Fruit fly (Drosophila melanogaster) whole organism, wandering third instar larva: Measurements from ENCODE around the gene CG11714.

ENCODE experiments used
- Abd-B ChIP-seq: fragments of >200 bp; optimal IDR thresholded peaks from 2 replicates; lab custom pipeline; 2017; ENCODE audit warnings: missing biosample characterization, missing genetic modification characterization
- CG32264 ChIP-seq: fragments of 200-800 bp; sonication (Bioruptor generic); optimal IDR thresholded peaks from 2 replicates; lab custom pipeline; 2016; ENCODE audit warnings: missing biosample characterization, missing genetic modification characterization
- CG9705 ChIP-seq: fragments of 200-800 bp; sonication (Bioruptor generic); optimal IDR thresholded peaks from 2 replicates; lab custom pipeline; 2018; ENCODE audit warnings: missing biosample characterization, mild to moderate bottlenecking, missing genetic modification characterization
- CrebA ChIP-seq: fragments of 200-800 bp; sonication (Bioruptor generic); optimal IDR thresholded peaks from 2 replicates; lab custom pipeline; 2016; ENCODE audit warnings: missing biosample characterization, mild to moderate bottlenecking, missing genetic modification characterization, borderline replicate concordance
- Dfd ChIP-seq: fragments of >200 bp; optimal IDR thresholded peaks from 2 replicates; lab custom pipeline; 2017; ENCODE audit warnings: missing biosample characterization, missing genetic modification characterization
- Dif ChIP-seq: fragments of 200-275, 200-300 bp; sonication (Bioruptor generic); optimal IDR thresholded peaks from 2 replicates; lab custom pipeline; 2018; ENCODE audit warnings: missing biosample characterization, missing genetic modification characterization; ENCODE audit not compliant: partially characterized antibody
- GATAd ChIP-seq: sonication (Bioruptor generic); optimal IDR thresholded peaks from 2 replicates; lab custom pipeline; 2016; ENCODE audit warnings: missing biosample characterization, missing genetic modification characterization
- HLH106 ChIP-seq: fragments of 200-800 bp; optimal IDR thresholded peaks from 3 replicates; lab custom pipeline; 2019; ENCODE audit warnings: missing biosample characterization, mild to moderate bottlenecking, missing genetic modification characterization, moderate library complexity
- Hnf4 ChIP-seq: fragments of 200-800 bp; sonication (Bioruptor generic); optimal IDR thresholded peaks from 2 replicates; lab custom pipeline; 2016; ENCODE audit warnings: missing biosample characterization, mild to moderate bottlenecking, missing genetic modification characterization
- Hr83 ChIP-seq: fragments of 200-300 bp; sonication (Bioruptor generic); optimal IDR thresholded peaks from 2 replicates; lab custom pipeline; 2016; ENCODE audit warnings: missing biosample characterization, mild to moderate bottlenecking, missing genetic modification characterization, moderate library complexity; ENCODE audit not compliant: poor library complexity, severe bottlenecking
- Jra ChIP-seq: sonication (Bioruptor generic); optimal IDR thresholded peaks from 2 replicates; lab custom pipeline; 2016; ENCODE audit warnings: missing biosample characterization, missing genetic modification characterization
- Mio ChIP-seq: sonication (Bioruptor generic); optimal IDR thresholded peaks from 2 replicates; lab custom pipeline; 2016; ENCODE audit warnings: missing biosample characterization, missing genetic modification characterization
- N ChIP-seq: fragments of >200 bp; optimal IDR thresholded peaks from 2 replicates; lab custom pipeline; 2018; ENCODE audit warnings: missing biosample characterization, missing external identifiers, missing genetic modification characterization
- OdsH ChIP-seq: fragments of 200-800 bp; sonication (Bioruptor generic); optimal IDR thresholded peaks from 2 replicates; lab custom pipeline; 2016; ENCODE audit warnings: missing biosample characterization, mild to moderate bottlenecking, missing genetic modification characterization
- Rel ChIP-seq, 2 experiments: fragments of 200-800 bp; sonication (Bioruptor generic) in 1 of 2; optimal IDR thresholded peaks; 2 replicates in 1 of 2; 3 replicates in 1 of 2; lab custom pipeline; 2016 to 2019; ENCODE audit warnings: mild to moderate bottlenecking in 2 of 2, missing biosample characterization in 2 of 2, missing genetic modification characterization in 2 of 2, moderate library complexity in 1 of 2
- Sp1 ChIP-seq: fragments of 200-800 bp; sonication (Bioruptor generic); optimal IDR thresholded peaks from 3 replicates; lab custom pipeline; 2019; ENCODE audit warnings: missing biosample characterization, mild to moderate bottlenecking, missing genetic modification characterization, moderate library complexity
- Vsx2 ChIP-seq: fragments of 200-300, 225-300 bp; sonication (Bioruptor generic); optimal IDR thresholded peaks from 2 replicates; lab custom pipeline; 2018; ENCODE audit warnings: missing biosample characterization, missing genetic modification characterization; ENCODE audit not compliant: partially characterized antibody
- br ChIP-seq: fragments of 200-800 bp; sonication (Bioruptor generic); optimal IDR thresholded peaks from 2 replicates; lab custom pipeline; 2016; ENCODE audit warnings: missing biosample characterization, missing genetic modification characterization
- brk ChIP-seq: fragments of 200-800 bp; sonication (Bioruptor generic); optimal IDR thresholded peaks from 2 replicates; lab custom pipeline; 2016; ENCODE audit warnings: missing biosample characterization, mild to moderate bottlenecking, missing genetic modification characterization
- dl ChIP-seq, 2 experiments: fragments of 175-275, 200-275 bp in 1 of 2; fragments of 200-275 bp in 1 of 2; sonication (Bioruptor generic); optimal IDR thresholded peaks; lab custom pipeline; 2018; ENCODE audit warnings: mild to moderate bottlenecking in 2 of 2, missing biosample characterization in 2 of 2, missing genetic modification characterization in 2 of 2, moderate library complexity in 2 of 2; ENCODE audit not compliant: partially characterized antibody in 2 of 2, insufficient read depth in 1 of 2
- dmrt93B ChIP-seq: fragments of 200-800 bp; sonication (Bioruptor generic); optimal IDR thresholded peaks from 2 replicates; lab custom pipeline; 2018; ENCODE audit warnings: missing biosample characterization, mild to moderate bottlenecking, missing genetic modification characterization
- ey ChIP-seq: fragments of 200-800 bp; sonication (Bioruptor generic); optimal IDR thresholded peaks from 2 replicates; lab custom pipeline; 2016; ENCODE audit warnings: missing biosample characterization, missing genetic modification characterization
- foxo ChIP-seq, 2 experiments: fragments of 200-800 bp; sonication (Bioruptor generic); optimal IDR thresholded peaks; 2 replicates in 1 of 2; 3 replicates in 1 of 2; lab custom pipeline; 2016 to 2017; ENCODE audit warnings: missing biosample characterization in 2 of 2, missing genetic modification characterization in 2 of 2
- fru ChIP-seq: fragments of 200-800 bp; sonication (Bioruptor generic); optimal IDR thresholded peaks from 3 replicates; lab custom pipeline; 2016; ENCODE audit warnings: missing biosample characterization, mild to moderate bottlenecking, missing genetic modification characterization
- h ChIP-seq: fragments of 200-800 bp; sonication (Bioruptor generic); optimal IDR thresholded peaks from 3 replicates; lab custom pipeline; 2016; ENCODE audit warnings: missing biosample characterization, mild to moderate bottlenecking, missing genetic modification characterization
- jim ChIP-seq: fragments of 175-275, 200-325 bp; sonication (Bioruptor generic); optimal IDR thresholded peaks from 2 replicates; lab custom pipeline; 2016; ENCODE audit warnings: missing biosample characterization, mild to moderate bottlenecking, missing genetic modification characterization
- lola ChIP-seq: fragments of >200 bp; optimal IDR thresholded peaks from 2 replicates; lab custom pipeline; 2017; ENCODE audit warnings: missing biosample characterization, missing genetic modification characterization
- pan ChIP-seq: fragments of >200 bp; optimal IDR thresholded peaks from 2 replicates; lab custom pipeline; 2017
- psq ChIP-seq: fragments of 200-800 bp; sonication (Bioruptor generic); optimal IDR thresholded peaks from 3 replicates; lab custom pipeline; 2017; ENCODE audit warnings: missing biosample characterization, mild to moderate bottlenecking, missing genetic modification characterization, moderate library complexity
- sv ChIP-seq: fragments of 200-800 bp; sonication (Bioruptor generic); optimal IDR thresholded peaks from 3 replicates; lab custom pipeline; 2016; ENCODE audit warnings: missing biosample characterization, missing genetic modification characterization
- tai ChIP-seq: sonication (Bioruptor generic); optimal IDR thresholded peaks from 2 replicates; lab custom pipeline; 2016; ENCODE audit warnings: missing biosample characterization, missing genetic modification characterization
- woc ChIP-seq: sonication (Bioruptor generic); optimal IDR thresholded peaks from 2 replicates; lab custom pipeline; 2016; ENCODE audit warnings: missing biosample characterization, mild to moderate bottlenecking, missing genetic modification characterization

CG11714 gene

dm6 chr3L:11510489-11510888 is 12.0 kb downstream of the CG11714 start, which contains the start of gene CG33272:
Gene CG33272, minus strand, starts transcription at chr3L:11510589.
- TF ChIP-seq Hr83 (no peak), N (GFP tag; lab: Kevin White, UChicago) (no peak), Abd-B (no peak), OdsH (GFP tag; lab: Kevin White, UChicago) (no peak), dmrt93B (GFP tag; lab: Kevin White, UChicago) (no peak), Dfd (GFP tag; lab: Kevin White, UChicago) (no peak), GATAd (no peak), jim (GFP tag; lab: Kevin White, UChicago) (no peak), HLH106 (tag; lab: Kevin White, UChicago) (no peak), ey (no peak), br (GFP tag; lab: Kevin White, UChicago) (no peak), lola (no peak), Jra (GFP tag; lab: Kevin White, UChicago) (no peak)

- TF ChIP-seq N (GFP tag; lab: Kevin White, UChicago), result no peak
- TF ChIP-seq sv (GFP tag; lab: Kevin White, UChicago), result no peak
- no peak for TF ChIP-seq CG32264 (GFP tag; lab: Kevin White, UChicago)
- TF ChIP-seq GATAd, result no peak
- TF ChIP-seq Hnf4, result no peak
- TF ChIP-seq CG9705 (GFP tag; lab: Kevin White, UChicago), result no peak
- no peak for TF ChIP-seq Vsx2 (GFP tag; lab: Kevin White, UChicago)
- TF ChIP-seq dmrt93B (GFP tag; lab: Kevin White, UChicago), result no peak
- TF ChIP-seq woc (GFP tag; lab: Kevin White, UChicago), result no peak
- TF ChIP-seq brk (GFP tag; lab: Kevin White, UChicago), result no peak
- no peak for TF ChIP-seq Rel (GFP tag; optimal IDR thresholded peaks at IDR 0.05; lab: Kevin White, UChicago)
- TF ChIP-seq Rel (tag; optimal IDR thresholded peaks at IDR 0.05; lab: Kevin White, UChicago), result no peak
- TF ChIP-seq ey, result no peak
- no peak for TF ChIP-seq Sp1 (GFP tag; lab: Kevin White, UChicago)
- TF ChIP-seq Hr83, result no peak
Measured at dm6 chr3L:11509294-11509911, 13.1 kb downstream of the CG11714 start, which contains the start of the genes Sgs8 and Sgs7. Gene Sgs8, minus strand, starts transcription at chr3L:11509394. Gene Sgs7, plus strand, starts transcription at chr3L:11509861.

dm6 chr3L:11508337-11508736 is 14.2 kb downstream of the CG11714 start, which contains the start of gene CG33500:
Gene CG33500, plus strand, starts transcription at chr3L:11508637.
- TF ChIP-seq pan (lab: Kevin White, UChicago), result no peak
- no peak for TF ChIP-seq foxo (GFP tag; optimal IDR thresholded peaks at IDR 0.05; lab: Kevin White, UChicago)
- TF ChIP-seq CG9705 (GFP tag; lab: Kevin White, UChicago), result no peak
- TF ChIP-seq, all 38 proteins: peak for 0

DNA sequence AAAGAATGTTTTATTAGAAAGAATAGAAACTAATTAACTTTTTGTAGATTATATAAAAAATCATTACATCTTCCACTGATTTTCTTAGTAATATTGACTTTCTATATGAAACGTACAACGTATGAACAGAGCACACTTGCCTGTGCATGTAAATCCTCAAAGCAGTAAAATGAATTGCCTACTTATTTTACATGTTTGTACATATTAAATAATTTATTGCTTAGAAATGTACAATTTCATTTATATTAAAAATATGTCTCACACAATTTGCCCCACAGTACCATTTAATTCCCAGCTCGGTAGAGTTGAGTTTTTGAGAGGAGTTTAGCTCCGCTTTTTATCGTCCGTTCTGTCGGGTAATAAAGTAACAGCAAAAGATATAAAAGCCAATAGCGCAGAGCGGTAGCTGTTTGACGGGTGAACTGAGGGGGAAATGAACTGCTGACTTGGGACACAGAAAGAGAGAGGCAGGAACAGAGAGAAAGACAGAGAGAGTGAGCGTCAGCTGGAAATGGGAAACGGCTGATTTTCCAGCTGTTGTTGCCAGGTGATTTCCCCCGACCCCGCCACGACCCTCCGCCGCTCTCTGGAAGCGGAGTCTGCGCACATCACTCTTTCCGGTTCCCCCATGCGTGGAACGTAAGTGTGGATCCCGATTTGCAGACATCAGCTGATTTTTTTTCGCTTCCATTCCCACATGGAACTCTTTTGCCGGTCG is 29.3 kb downstream of the CG11714 start:
- TF ChIP-seq Hnf4 (peak; percentile 29), lola (no peak), Mio (GFP tag; lab: Kevin White, UChicago) (no peak), CrebA (no peak), dl (GFP tag; optimal IDR thresholded peaks at IDR 0.05; lab: Kevin White, UChicago; ENCODE audit: insufficient read depth in 1 of 2, partially characterized antibody in 2 of 2) (peak in 1 of 2 experiments; percentile 42), CG32264 (GFP tag; lab: Kevin White, UChicago) (no peak), Rel (GFP tag; optimal IDR thresholded peaks at IDR 0.05; lab: Kevin White, UChicago) (no peak), Rel (tag; optimal IDR thresholded peaks at IDR 0.05; lab: Kevin White, UChicago) (no peak), psq (peak; percentile 12), Dif (peak; percentile 7), CG9705 (GFP tag; lab: Kevin White, UChicago) (peak; percentile 4), brk (GFP tag; lab: Kevin White, UChicago) (peak; percentile 19), tai (GFP tag; lab: Kevin White, UChicago) (peak; percentile 35), Sp1 (GFP tag; lab: Kevin White, UChicago) (peak; percentile 45), h (GFP tag; lab: Kevin White, UChicago) (peak; percentile 12), sv (GFP tag; lab: Kevin White, UChicago) (no peak), Hr83 (no peak), fru (GFP tag; lab: Kevin White, UChicago) (peak; percentile 25), Vsx2 (GFP tag; lab: Kevin White, UChicago) (peak; percentile 27)
